Worm (Caenorhabditis elegans): ENCODE measurements around the gene hmg-1.1.

hmg-1.1 gene

ce11 chrII:14276409-14276808, 25.9 kb downstream of the hmg-1.1 start, which contains the start of gene Y54G11A.3:
TSS of gene Y54G11A.3 (plus strand) at chrII:14276621.
- TF ChIP-seq pha-4 (tag; optimal IDR thresholded peaks at IDR 0.05): no peak
- no peak for TF ChIP-seq nhr-28 (tag; optimal IDR thresholded peaks at IDR 0.05)
- TF ChIP-seq lsy-2 (tag; optimal IDR thresholded peaks at IDR 0.05): no peak
- TF ChIP-seq M03D4.4 (tag; optimal IDR thresholded peaks at IDR 0.05): no peak
- TF ChIP-seq ces-1 (GFP tag; optimal IDR thresholded peaks at IDR 0.05): no peak
- TF ChIP-seq nhr-2 (tag; optimal IDR thresholded peaks at IDR 0.05): no peak
- TF ChIP-seq unc-62 (GFP tag; optimal IDR thresholded peaks at IDR 0.05): no peak
- no peak for TF ChIP-seq mab-5 (tag; optimal IDR thresholded peaks at IDR 0.05)
- no peak for TF ChIP-seq ztf-11 (tag; optimal IDR thresholded peaks at IDR 0.05)
- no peak for TF ChIP-seq zip-8 (tag; optimal IDR thresholded peaks at IDR 0.05)
- TF ChIP-seq flh-1 (GFP tag; optimal IDR thresholded peaks at IDR 0.05): no peak
- TF ChIP-seq nhr-237 (tag; optimal IDR thresholded peaks at IDR 0.05): no peak

- TF ChIP-seq mab-5 (tag; optimal IDR thresholded peaks at IDR 0.05) (no peak), hlh-1 (tag; optimal IDR thresholded peaks at IDR 0.05) (no peak), snpc-4 (tag; optimal IDR thresholded peaks at IDR 0.05) (no peak), zip-8 (tag; optimal IDR thresholded peaks at IDR 0.05) (no peak), bed-3 (GFP tag; optimal IDR thresholded peaks at IDR 0.05) (no peak), sptf-1 (tag; optimal IDR thresholded peaks at IDR 0.05) (no peak), mls-2 (tag; optimal IDR thresholded peaks at IDR 0.05) (no peak)
Measured at ce11 chrII:14287277-14287676, 36.8 kb downstream of the hmg-1.1 start, which contains the start of gene srh-41. TSS of gene srh-41 (minus strand) at chrII:14287377.

- TF ChIP-seq pha-4 (tag; optimal IDR thresholded peaks at IDR 0.05) (no peak), ceh-43 (GFP tag; optimal IDR thresholded peaks at IDR 0.05) (no peak), hlh-1 (tag; optimal IDR thresholded peaks at IDR 0.05) (no peak), mep-1 (tag; optimal IDR thresholded peaks at IDR 0.05) (no peak), sem-2 (GFP tag; optimal IDR thresholded peaks at IDR 0.05) (no peak), drap-1 (GFP tag; optimal IDR thresholded peaks at IDR 0.05) (no peak), lin-13 (tag; optimal IDR thresholded peaks at IDR 0.05) (no peak), ces-1 (GFP tag; optimal IDR thresholded peaks at IDR 0.05) (no peak), tbx-8 (GFP tag; optimal IDR thresholded peaks at IDR 0.05) (no peak), zip-8 (tag; optimal IDR thresholded peaks at IDR 0.05) (no peak), nhr-237 (tag; optimal IDR thresholded peaks at IDR 0.05) (no peak), flh-1 (GFP tag; optimal IDR thresholded peaks at IDR 0.05) (no peak), sptf-1 (tag; optimal IDR thresholded peaks at IDR 0.05) (no peak), cnd-1 (tag; optimal IDR thresholded peaks at IDR 0.05) (no peak), ceh-39 (tag; optimal IDR thresholded peaks at IDR 0.05) (no peak)
Measured at ce11 chrII:14288968-14289367, 38.5 kb downstream of the hmg-1.1 start, which contains the start of gene srh-42. TSS of gene srh-42 (minus strand) at chrII:14289068.

ce11 chrII:14290846-14291245, 40.4 kb downstream of the hmg-1.1 start:
- no peak for TF ChIP-seq drap-1 (GFP tag; optimal IDR thresholded peaks at IDR 0.05)
- TF ChIP-seq ceh-83 (GFP tag; optimal IDR thresholded peaks at IDR 0.05): no peak
- no peak for TF ChIP-seq lsy-2 (tag; optimal IDR thresholded peaks at IDR 0.05)
- no peak for TF ChIP-seq unc-120 (tag; optimal IDR thresholded peaks at IDR 0.05; ENCODE audit: poor library complexity, severe bottlenecking)
- no peak for TF ChIP-seq sptf-1 (tag; optimal IDR thresholded peaks at IDR 0.05)
- TF ChIP-seq pha-4 (tag; optimal IDR thresholded peaks at IDR 0.05): no peak
- TF ChIP-seq nhr-76 (tag; optimal IDR thresholded peaks at IDR 0.05): no peak
- TF ChIP-seq ham-2 (GFP tag; optimal IDR thresholded peaks at IDR 0.05): no peak
- no peak for TF ChIP-seq blmp-1 (tag; optimal IDR thresholded peaks at IDR 0.05)
- TF ChIP-seq elt-1 (tag; optimal IDR thresholded peaks at IDR 0.05; ENCODE audit: borderline replicate concordance, insufficient read depth): no peak
- TF ChIP-seq ces-1 (GFP tag; optimal IDR thresholded peaks at IDR 0.05): no peak
- no peak for TF ChIP-seq mls-2 (tag; optimal IDR thresholded peaks at IDR 0.05)
- TF ChIP-seq nhr-28 (tag; optimal IDR thresholded peaks at IDR 0.05): no peak
- TF ChIP-seq ceh-43 (GFP tag; optimal IDR thresholded peaks at IDR 0.05): no peak

- TF ChIP-seq unc-62 (GFP tag; optimal IDR thresholded peaks at IDR 0.05): no peak
- TF ChIP-seq lin-13 (tag; optimal IDR thresholded peaks at IDR 0.05): no peak
- no peak for TF ChIP-seq mls-2 (tag; optimal IDR thresholded peaks at IDR 0.05)
- no peak for TF ChIP-seq bed-3 (GFP tag; optimal IDR thresholded peaks at IDR 0.05)
- no peak for TF ChIP-seq M03D4.4 (tag; optimal IDR thresholded peaks at IDR 0.05)
- no peak for TF ChIP-seq sem-2 (GFP tag; optimal IDR thresholded peaks at IDR 0.05)
- no peak for TF ChIP-seq zip-8 (tag; optimal IDR thresholded peaks at IDR 0.05)
- no peak for TF ChIP-seq unc-120 (tag; optimal IDR thresholded peaks at IDR 0.05; ENCODE audit: poor library complexity, severe bottlenecking)
- TF ChIP-seq mab-5 (tag; optimal IDR thresholded peaks at IDR 0.05): no peak
- TF ChIP-seq drap-1 (GFP tag; optimal IDR thresholded peaks at IDR 0.05): no peak
- TF ChIP-seq nhr-2 (tag; optimal IDR thresholded peaks at IDR 0.05): no peak
- TF ChIP-seq lsy-2 (tag; optimal IDR thresholded peaks at IDR 0.05): no peak
- no peak for TF ChIP-seq ceh-83 (GFP tag; optimal IDR thresholded peaks at IDR 0.05)
- TF ChIP-seq mep-1 (tag; optimal IDR thresholded peaks at IDR 0.05): no peak
- TF ChIP-seq hlh-1 (tag; optimal IDR thresholded peaks at IDR 0.05): no peak
- no peak for TF ChIP-seq flh-1 (GFP tag; optimal IDR thresholded peaks at IDR 0.05)
- no peak for TF ChIP-seq ceh-43 (GFP tag; optimal IDR thresholded peaks at IDR 0.05)
Measured at ce11 chrII:14292519-14292918, 42.0 kb downstream of the hmg-1.1 start, which contains the start of gene Y54G11A.4. TSS of gene Y54G11A.4 (plus strand) at chrII:14292819.
